Worm (Caenorhabditis elegans) whole organism, L1 larva: ENCODE data around the gene F28H6.8.

ENCODE experiments used
- blmp-1 ChIP-seq: fragments of 150-350 bp; optimal IDR thresholded peaks from 2 replicates; lab custom pipeline; 2014; ENCODE audit warnings: missing biosample characterization, missing genetic modification characterization
- ceh-63 ChIP-seq: fragments of 200-800 bp; sonication (Bioruptor generic); optimal IDR thresholded peaks from 2 replicates; lab custom pipeline; 2018; ENCODE audit warnings: mild to moderate bottlenecking, missing genetic modification characterization, missing compliant biosample characterization
- ceh-90 ChIP-seq: sonication (generic microtip); optimal IDR thresholded peaks from 2 replicates; lab custom pipeline; 2016; ENCODE audit warnings: missing genetic modification characterization, missing compliant biosample characterization
- efl-1 ChIP-seq, 4 experiments: fragments of 150-350 bp; optimal IDR thresholded peaks in 3 of 4; peaks in 1 of 4; 1 replicate in 1 of 4; 2 replicates in 3 of 4; lab custom pipeline; 2014; ENCODE audit warnings: missing biosample characterization in 2 of 4, missing genetic modification characterization in 2 of 4, missing genetic modification reagents in 2 of 4
- egl-27 ChIP-seq, 2 experiments: fragments of 150-350 bp in 1 of 2; sonication (generic microtip); optimal IDR thresholded peaks; 3 replicates each; lab custom pipeline; 2017 to 2018; ENCODE audit warnings: missing biosample characterization in 2 of 2, missing genetic modification characterization in 2 of 2, missing genetic modification reagents in 2 of 2
- grh-1 ChIP-seq: fragments of 200-800 bp; sonication (Bioruptor generic); IDR thresholded peaks from 2 replicates; pipeline ENCODE4 v1.3.6; 2022; ENCODE audit warnings: missing genetic modification reagents, missing genetic modification characterization, missing compliant biosample characterization
- lin-13 ChIP-seq: fragments of 150-350 bp; optimal IDR thresholded peaks from 2 replicates; lab custom pipeline; 2014; ENCODE audit warnings: missing biosample characterization, missing genetic modification reagents, missing genetic modification characterization
- lsy-2 ChIP-seq, 2 experiments: fragments of 150-350 bp; optimal IDR thresholded peaks; 2 replicates each; lab custom pipeline; 2014; ENCODE audit warnings: missing biosample characterization in 2 of 2, missing genetic modification characterization in 2 of 2
- nhr-11 ChIP-seq: fragments of 150-350 bp; optimal IDR thresholded peaks from 2 replicates; lab custom pipeline; 2014; ENCODE audit warnings: missing biosample characterization, missing genetic modification characterization
- nhr-76 ChIP-seq: sonication (generic microtip); optimal IDR thresholded peaks from 2 replicates; lab custom pipeline; 2017; ENCODE audit warnings: missing biosample characterization, missing genetic modification characterization
- pag-3 ChIP-seq: sonication (generic microtip); optimal IDR thresholded peaks from 2 replicates; lab custom pipeline; 2017; ENCODE audit warnings: missing genetic modification characterization, mild to moderate bottlenecking, missing compliant biosample characterization, antibody characterized with exemption, borderline replicate concordance; ENCODE audit not compliant: insufficient read depth
- pqm-1 ChIP-seq: sonication (generic microtip); optimal IDR thresholded peaks from 3 replicates; lab custom pipeline; 2017; ENCODE audit warnings: missing biosample characterization, missing genetic modification characterization
- snpc-4 ChIP-seq: fragments of 150-350 bp; optimal IDR thresholded peaks from 2 replicates; lab custom pipeline; 2014; ENCODE audit warnings: missing biosample characterization, missing genetic modification characterization
- tbx-2 ChIP-seq: sonication (generic microtip); optimal IDR thresholded peaks from 2 replicates; lab custom pipeline; 2016; ENCODE audit warnings: missing genetic modification characterization, missing compliant biosample characterization

ce11 chrX:14152644-14153043 lies 18.5 kb upstream of the F28H6.8 start:
- TF ChIP-seq grh-1, result no peak
- no peak for TF ChIP-seq pqm-1 (tag; lab: Kevin White, UChicago)
- no peak for TF ChIP-seq ceh-90 (tag; lab: Kevin White, UChicago)
- TF ChIP-seq tbx-2 (tag; lab: Kevin White, UChicago), result no peak
- no peak for TF ChIP-seq egl-27 (tag; optimal IDR thresholded peaks at IDR 0.05; lab: Kevin White, UChicago)
- no peak for TF ChIP-seq lin-13 (GFP tag; lab: Kevin White, UChicago)
- no peak for TF ChIP-seq nhr-11 (tag; lab: Kevin White, UChicago)
- no peak for TF ChIP-seq nhr-76
- TF ChIP-seq blmp-1 (tag; lab: Kevin White, UChicago), result no peak
- no peak for TF ChIP-seq ceh-63 (GFP tag; lab: Kevin White, UChicago)
- TF ChIP-seq lsy-2 (tag; optimal IDR thresholded peaks at IDR 0.05; lab: Kevin White, UChicago), result no peak
- no peak for TF ChIP-seq snpc-4 (tag; lab: Kevin White, UChicago)
- no peak for TF ChIP-seq pag-3 (tag; lab: Kevin White, UChicago)
- no peak for TF ChIP-seq efl-1 (optimal IDR thresholded peaks at IDR 0.05; lab: Kevin White, UChicago)
- no peak for TF ChIP-seq efl-1 (GFP tag; optimal IDR thresholded peaks at IDR 0.05 in 1 of 2; lab: Kevin White, UChicago)
